Fruit fly (Drosophila melanogaster) whole organism, embryonic: ENCODE data around the gene CG7914.
A peak's percentile ranks its signal among the peaks of the same experiment; 100 is the strongest.

ENCODE experiments used
- Abd-B ChIP-seq: fragments of 200-800 bp; sonication (Bioruptor generic); optimal IDR thresholded peaks from 2 replicates; lab custom pipeline; 2018; ENCODE audit warnings: missing biosample characterization, mild to moderate bottlenecking, missing genetic modification characterization, moderate library complexity
- Antp ChIP-seq: fragments of 200-800 bp; sonication (Bioruptor generic); optimal IDR thresholded peaks from 3 replicates; lab custom pipeline; 2016; ENCODE audit warnings: missing biosample characterization, missing genetic modification characterization
- Atf3 ChIP-seq: fragments of 200-800 bp; sonication (Bioruptor generic); optimal IDR thresholded peaks from 3 replicates; lab custom pipeline; 2016; ENCODE audit warnings: missing biosample characterization, missing genetic modification characterization
- CG10565 ChIP-seq: fragments of 200-800 bp; sonication (Bioruptor generic); optimal IDR thresholded peaks from 3 replicates; lab custom pipeline; 2016; ENCODE audit warnings: missing biosample characterization, mild to moderate bottlenecking, missing genetic modification characterization
- CG13775 ChIP-seq: fragments of 200-800 bp; sonication (Bioruptor generic); optimal IDR thresholded peaks from 3 replicates; lab custom pipeline; 2017; ENCODE audit warnings: missing biosample characterization, mild to moderate bottlenecking, missing genetic modification characterization
- CG15514 ChIP-seq: fragments of 200-800 bp; sonication (Bioruptor generic); optimal IDR thresholded peaks from 3 replicates; lab custom pipeline; 2017; ENCODE audit warnings: missing biosample characterization, missing genetic modification characterization, mild to moderate bottlenecking, moderate library complexity, missing genetic modification reagents
- CG1603 ChIP-seq: fragments of 200-800 bp; sonication (Bioruptor generic); optimal IDR thresholded peaks from 2 replicates; lab custom pipeline; 2019; ENCODE audit warnings: missing biosample characterization, mild to moderate bottlenecking, missing genetic modification characterization, moderate library complexity
- CG2712 ChIP-seq: fragments of 200-800 bp; optimal IDR thresholded peaks from 3 replicates; lab custom pipeline; 2019; ENCODE audit warnings: missing biosample characterization, mild to moderate bottlenecking, missing genetic modification characterization, moderate library complexity
- CG30431 ChIP-seq: fragments of 200-800 bp; sonication (Bioruptor generic); optimal IDR thresholded peaks from 2 replicates; lab custom pipeline; 2017; ENCODE audit warnings: missing biosample characterization, missing genetic modification characterization
- CG31365 ChIP-seq: fragments of 200-800 bp; sonication (Bioruptor generic); optimal IDR thresholded peaks from 2 replicates; lab custom pipeline; 2018; ENCODE audit warnings: missing biosample characterization, mild to moderate bottlenecking, missing genetic modification characterization
- CG3281 ChIP-seq: fragments of 200-800 bp; sonication (Bioruptor generic); optimal IDR thresholded peaks from 3 replicates; lab custom pipeline; 2017; ENCODE audit warnings: missing biosample characterization, mild to moderate bottlenecking, missing genetic modification characterization
- CG4282 ChIP-seq: fragments of 200-800 bp; sonication (Bioruptor generic); optimal IDR thresholded peaks from 2 replicates; lab custom pipeline; 2016; ENCODE audit warnings: missing biosample characterization, missing genetic modification characterization
- CG7556 ChIP-seq: fragments of 200-800 bp; sonication (Bioruptor generic); optimal IDR thresholded peaks from 2 replicates; lab custom pipeline; 2017; ENCODE audit warnings: missing biosample characterization, mild to moderate bottlenecking, missing genetic modification characterization
- CG7839 ChIP-seq: fragments of 200-800 bp; sonication (Bioruptor generic); optimal IDR thresholded peaks from 3 replicates; lab custom pipeline; 2018; ENCODE audit warnings: missing biosample characterization, mild to moderate bottlenecking, missing genetic modification characterization, moderate library complexity
- CG8359 ChIP-seq: fragments of 200-800 bp; sonication (Bioruptor generic); optimal IDR thresholded peaks from 2 replicates; lab custom pipeline; 2017; ENCODE audit warnings: missing biosample characterization, mild to moderate bottlenecking, missing genetic modification characterization, borderline replicate concordance
- CG9817 ChIP-seq: fragments of 200-800 bp; sonication (Bioruptor generic); optimal IDR thresholded peaks from 2 replicates; lab custom pipeline; 2018; ENCODE audit warnings: missing biosample characterization, mild to moderate bottlenecking, missing genetic modification characterization, moderate library complexity
- Chrac-16 ChIP-seq: fragments of 200-800 bp; sonication (Bioruptor generic); optimal IDR thresholded peaks from 3 replicates; lab custom pipeline; 2016; ENCODE audit warnings: missing biosample characterization, missing genetic modification characterization
- D19B ChIP-seq: fragments of 200-800 bp; sonication (Bioruptor generic); optimal IDR thresholded peaks from 2 replicates; lab custom pipeline; 2017; ENCODE audit warnings: missing biosample characterization, mild to moderate bottlenecking, missing genetic modification characterization
- Dad ChIP-seq: fragments of 200-800 bp; sonication (Bioruptor generic); optimal IDR thresholded peaks from 3 replicates; lab custom pipeline; 2016; ENCODE audit warnings: missing biosample characterization, missing genetic modification characterization
- Eip74EF ChIP-seq, 2 experiments: fragments of 200-800 bp in 1 of 2; fragments of >200 bp in 1 of 2; sonication (Bioruptor generic) in 1 of 2; optimal IDR thresholded peaks; 2 replicates each; lab custom pipeline; 2017 to 2019; ENCODE audit warnings: missing biosample characterization in 2 of 2, missing genetic modification characterization in 2 of 2, mild to moderate bottlenecking in 1 of 2, moderate library complexity in 1 of 2
- HLH3B ChIP-seq: fragments of 200-800 bp; sonication (Bioruptor generic); IDR thresholded peaks from 2 replicates; pipeline ENCODE4 v1.3.6; 2022; ENCODE audit warnings: missing biosample characterization, missing genetic modification characterization
- Hand ChIP-seq: fragments of 200-800 bp; sonication (Bioruptor generic); optimal IDR thresholded peaks from 2 replicates; lab custom pipeline; 2017; ENCODE audit warnings: mild to moderate bottlenecking, missing biosample characterization, missing genetic modification reagents, missing genetic modification characterization
- MBD-R2 ChIP-seq: fragments of 200-800 bp; sonication (Bioruptor generic); IDR thresholded peaks from 2 replicates; pipeline ENCODE4 v1.3.6; 2022; ENCODE audit warnings: missing biosample characterization, missing genetic modification characterization
- Mes4 ChIP-seq: fragments of 200-800 bp; sonication (Bioruptor generic); optimal IDR thresholded peaks from 2 replicates; lab custom pipeline; 2016; ENCODE audit warnings: missing biosample characterization, missing genetic modification characterization
- Mrtf ChIP-seq: fragments of 200-800 bp; sonication (Bioruptor generic); IDR thresholded peaks from 3 replicates; pipeline ENCODE4 v1.3.6; 2022; ENCODE audit warnings: missing biosample characterization, missing genetic modification characterization
- Myb ChIP-seq: fragments of 200-800 bp; sonication (Bioruptor generic); optimal IDR thresholded peaks from 2 replicates; lab custom pipeline; 2016; ENCODE audit warnings: missing biosample characterization, missing genetic modification characterization
- NFAT ChIP-seq: fragments of 200-800 bp; sonication (Bioruptor generic); IDR thresholded peaks from 2 replicates; pipeline ENCODE4 v1.3.6; 2022; ENCODE audit warnings: missing biosample characterization, missing genetic modification characterization
- Ptx1 ChIP-seq: fragments of 200-800 bp; sonication (Bioruptor generic); IDR thresholded peaks from 2 replicates; pipeline ENCODE4 v1.3.6; 2022; ENCODE audit warnings: missing biosample characterization, missing genetic modification characterization
- Rfx ChIP-seq: fragments of 200-800 bp; sonication (Bioruptor generic); IDR thresholded peaks from 2 replicates; pipeline ENCODE4 v1.3.6; 2022; ENCODE audit warnings: missing biosample characterization, missing genetic modification characterization
- Sry-β ChIP-seq: fragments of 200-800 bp; sonication (Bioruptor generic); optimal IDR thresholded peaks from 2 replicates; lab custom pipeline; 2018; ENCODE audit warnings: missing biosample characterization, mild to moderate bottlenecking, missing genetic modification characterization, moderate library complexity
- TFAM ChIP-seq: fragments of 200-800 bp; sonication (Bioruptor generic); optimal IDR thresholded peaks from 2 replicates; lab custom pipeline; 2017; ENCODE audit warnings: missing biosample characterization, missing genetic modification characterization, inconsistent platforms
- bab2 ChIP-seq: fragments of 200-800 bp; sonication (Bioruptor generic); optimal IDR thresholded peaks from 2 replicates; lab custom pipeline; 2016; ENCODE audit warnings: missing biosample characterization, missing genetic modification characterization
- cg ChIP-seq: fragments of 200-800 bp; sonication (Bioruptor generic); optimal IDR thresholded peaks from 3 replicates; lab custom pipeline; 2019; ENCODE audit warnings: missing biosample characterization, mild to moderate bottlenecking, missing genetic modification characterization, moderate library complexity
- ci ChIP-seq: fragments of 200-800 bp; sonication (Bioruptor generic); IDR thresholded peaks from 3 replicates; pipeline ENCODE4 v1.3.6; 2022; ENCODE audit warnings: missing biosample characterization, missing genetic modification characterization
- croc ChIP-seq: fragments of 200-800 bp; sonication (Bioruptor generic); conservative IDR thresholded peaks from 3 replicates; pipeline ENCODE4 v1.3.6; 2022; ENCODE audit warnings: missing biosample characterization, missing genetic modification characterization
- cwo ChIP-seq: fragments of 200-800 bp; sonication (Bioruptor generic); optimal IDR thresholded peaks from 3 replicates; lab custom pipeline; 2017; ENCODE audit warnings: missing biosample characterization, missing genetic modification characterization, mild to moderate bottlenecking, moderate library complexity, missing genetic modification reagents
- esg ChIP-seq: fragments of 200-800 bp; sonication (Bioruptor generic); conservative IDR thresholded peaks from 2 replicates; pipeline ENCODE4 v1.3.6; 2022; ENCODE audit warnings: missing biosample characterization, missing genetic modification characterization
- fd102C ChIP-seq: fragments of 200-800 bp; sonication (Bioruptor generic); optimal IDR thresholded peaks from 2 replicates; lab custom pipeline; 2018; ENCODE audit warnings: missing biosample characterization, mild to moderate bottlenecking, missing genetic modification characterization, moderate library complexity
- fd96Cb ChIP-seq: fragments of 200-800 bp; sonication (Bioruptor generic); optimal IDR thresholded peaks from 2 replicates; lab custom pipeline; 2018; ENCODE audit warnings: missing biosample characterization, mild to moderate bottlenecking, missing genetic modification characterization, moderate library complexity
- oc ChIP-seq: fragments of 200-800 bp; sonication (Bioruptor generic); optimal IDR thresholded peaks from 2 replicates; lab custom pipeline; 2018; ENCODE audit warnings: missing biosample characterization, mild to moderate bottlenecking, missing genetic modification characterization, moderate library complexity
- odd ChIP-seq: fragments of 200-800 bp; sonication (Bioruptor generic); optimal IDR thresholded peaks from 2 replicates; lab custom pipeline; 2017; ENCODE audit warnings: missing biosample characterization, mild to moderate bottlenecking, missing genetic modification characterization
- sima ChIP-seq: fragments of 200-800 bp; sonication (Bioruptor generic); optimal IDR thresholded peaks from 2 replicates; lab custom pipeline; 2016; ENCODE audit warnings: missing biosample characterization, missing genetic modification characterization
- slbo ChIP-seq: fragments of 200-800 bp; sonication (Bioruptor generic); IDR thresholded peaks from 2 replicates; pipeline ENCODE4 v1.3.6; 2022; ENCODE audit warnings: missing biosample characterization, missing genetic modification characterization
- slou ChIP-seq: fragments of 200-800 bp; sonication (Bioruptor generic); optimal IDR thresholded peaks from 3 replicates; lab custom pipeline; 2016; ENCODE audit warnings: missing biosample characterization, missing genetic modification characterization
- slp2 ChIP-seq: fragments of 200-800 bp; sonication (Bioruptor generic); optimal IDR thresholded peaks from 2 replicates; lab custom pipeline; 2016; ENCODE audit warnings: missing biosample characterization, missing genetic modification characterization
- sob ChIP-seq: fragments of 200-800 bp; sonication (Bioruptor generic); IDR thresholded peaks from 2 replicates; pipeline ENCODE4 v1.3.6; 2022; ENCODE audit warnings: missing biosample characterization, missing genetic modification characterization
- stc ChIP-seq: fragments of 200-800 bp; sonication (Bioruptor generic); IDR thresholded peaks from 2 replicates; pipeline ENCODE4 v1.3.6; 2022; ENCODE audit warnings: missing biosample characterization, missing genetic modification characterization
- toy ChIP-seq: fragments of 200-800 bp; sonication (Bioruptor generic); IDR thresholded peaks from 2 replicates; pipeline ENCODE4 v1.3.6; 2022; ENCODE audit warnings: missing biosample characterization, missing genetic modification characterization
- zen ChIP-seq: fragments of 200-800 bp; sonication (Bioruptor generic); optimal IDR thresholded peaks from 3 replicates; lab custom pipeline; 2018; ENCODE audit warnings: missing biosample characterization, mild to moderate bottlenecking, missing genetic modification characterization, moderate library complexity

The CG7914 gene

dm6 chrX:19166152-19166935, 26.9 kb downstream of the CG7914 start (continued):
- no peak for TF ChIP-seq Atf3 (GFP tag; lab: Kevin White, UChicago)
- TF ChIP-seq TFAM (GFP tag; lab: Kevin White, UChicago) = no peak
- 0 out of 2 replicates have a peak, but pooled peaks have one; percentile 9 for TF ChIP-seq HLH3B (GFP tag; lab: Robert Waterston, UW)
- TF ChIP-seq bab2 = no peak
- TF ChIP-seq CG10565 = no peak
- TF ChIP-seq ci (GFP tag; lab: Robert Waterston, UW) = no peak
- TF ChIP-seq Mes4 = no peak
- no peak for TF ChIP-seq zen (tag; lab: Kevin White, UChicago)
- TF ChIP-seq CG8359 (GFP tag; lab: Kevin White, UChicago) = no peak
- peak; percentile 28 for TF ChIP-seq Chrac-16
- no peak for TF ChIP-seq croc (GFP tag; lab: Robert Waterston, UW)
- TF ChIP-seq CG7556 (GFP tag; lab: Kevin White, UChicago) = peak; percentile 58
- peak; percentile 24 for TF ChIP-seq fd96Cb (tag; lab: Kevin White, UChicago)
- TF ChIP-seq fd102C (GFP tag; lab: Kevin White, UChicago) = no peak
- TF ChIP-seq Ptx1 = peak; percentile 6; the same call in 1 of the 2 replicates
- TF ChIP-seq CG7839 (tag; lab: Kevin White, UChicago) = peak; percentile 60
- no peak for TF ChIP-seq toy (GFP tag; lab: Robert Waterston, UW)
- peak; percentile 43 for TF ChIP-seq CG13775 (GFP tag; lab: Kevin White, UChicago)
- no peak for TF ChIP-seq stc
- TF ChIP-seq CG31365 (tag; lab: Kevin White, UChicago) = no peak
- TF ChIP-seq oc (tag; lab: Kevin White, UChicago) = no peak
- TF ChIP-seq sima (GFP tag; lab: Kevin White, UChicago) = no peak
- TF ChIP-seq Antp (GFP tag; lab: Kevin White, UChicago) = peak; percentile 27
- TF ChIP-seq CG30431 (GFP tag; lab: Kevin White, UChicago) = no peak
- TF ChIP-seq Myb = no peak
- peak; percentile 40; the same call in 1 of the 2 replicates for TF ChIP-seq sob (GFP tag; lab: Robert Waterston, UW)
- TF ChIP-seq slp2 (GFP tag; lab: Kevin White, UChicago) = peak; percentile 2
- peak; percentile 20 for TF ChIP-seq CG1603 (tag; lab: Kevin White, UChicago)
- TF ChIP-seq CG9817 (tag; lab: Kevin White, UChicago) = peak; percentile 43
- TF ChIP-seq NFAT = no peak
- no peak for TF ChIP-seq Dad
- peak; percentile 47; the same call in 1 of the 2 replicates for TF ChIP-seq Rfx (GFP tag; lab: Robert Waterston, UW)
- no peak for TF ChIP-seq D19B (GFP tag; lab: Kevin White, UChicago)
- peak; percentile 62 for TF ChIP-seq CG3281 (GFP tag; lab: Kevin White, UChicago)
- TF ChIP-seq esg = no peak
- TF ChIP-seq Mrtf = 0 out of 3 replicates have a peak, but pooled peaks have one; percentile 3
- TF ChIP-seq Sry-β (GFP tag; lab: Kevin White, UChicago) = no peak
- TF ChIP-seq CG4282 (GFP tag; lab: Kevin White, UChicago) = no peak
- no peak for TF ChIP-seq slou (GFP tag; lab: Kevin White, UChicago)
- TF ChIP-seq CG15514 = peak; percentile 10
- TF ChIP-seq odd (GFP tag; lab: Kevin White, UChicago) = peak; percentile 55
- TF ChIP-seq Abd-B (GFP tag; lab: Kevin White, UChicago) = no peak
- no peak for TF ChIP-seq Eip74EF (GFP tag; optimal IDR thresholded peaks at IDR 0.05; lab: Kevin White, UChicago)
- peak; percentile 44; the same call in 1 of the 2 replicates for TF ChIP-seq slbo (GFP tag; lab: Robert Waterston, UW)
- peak; percentile 55 for TF ChIP-seq cg (GFP tag; lab: Kevin White, UChicago)
- TF ChIP-seq cwo (GFP tag; lab: Kevin White, UChicago) = peak; percentile 9
- peak; percentile 18 for TF ChIP-seq CG2712
- TF ChIP-seq MBD-R2 (GFP tag; lab: Robert Waterston, UW) = no peak
- TF ChIP-seq Hand (GFP tag; lab: Kevin White, UChicago) = no peak
